Worm (Caenorhabditis elegans): ENCODE measurements around the gene ZK688.10.
A peak's percentile ranks its signal among the peaks of the same experiment; 100 is the strongest.

The ZK688.10 gene

ce11 chrIII:7924821-7925220 is 28.0 kb upstream of the ZK688.10 start, which contains the start of gene tag-250:
tag-250 (minus strand) TSS chrIII:7924921.
- TF ChIP-seq M03D4.4 (tag; optimal IDR thresholded peaks at IDR 0.05) (no peak), bed-3 (GFP tag; optimal IDR thresholded peaks at IDR 0.05) (no peak), lsy-2 (tag; optimal IDR thresholded peaks at IDR 0.05) (no peak), unc-39 (tag; optimal IDR thresholded peaks at IDR 0.05) (no peak), hlh-1 (tag; optimal IDR thresholded peaks at IDR 0.05) (no peak), nhr-237 (tag; optimal IDR thresholded peaks at IDR 0.05) (no peak), ceh-83 (GFP tag; optimal IDR thresholded peaks at IDR 0.05) (no peak), nhr-76 (tag; optimal IDR thresholded peaks at IDR 0.05) (no peak), cnd-1 (tag; optimal IDR thresholded peaks at IDR 0.05) (no peak), pha-4 (tag; optimal IDR thresholded peaks at IDR 0.05) (no peak)

- TF ChIP-seq hlh-1 (tag; optimal IDR thresholded peaks at IDR 0.05) (no peak), mep-1 (tag; optimal IDR thresholded peaks at IDR 0.05) (no peak), ceh-83 (GFP tag; optimal IDR thresholded peaks at IDR 0.05) (no peak), unc-62 (GFP tag; optimal IDR thresholded peaks at IDR 0.05) (no peak), drap-1 (GFP tag; optimal IDR thresholded peaks at IDR 0.05) (no peak), mls-2 (tag; optimal IDR thresholded peaks at IDR 0.05) (no peak), lsy-2 (tag; optimal IDR thresholded peaks at IDR 0.05) (no peak), nhr-28 (tag; optimal IDR thresholded peaks at IDR 0.05) (no peak)
These were observed 25.4 kb upstream of the ZK688.10 start, which contains the start of gene C29E4.17 for ce11 chrIII:7922207-7922606. C29E4.17 (plus strand) TSS chrIII:7922507.

ce11 chrIII:7919823-7920222 is 23.0 kb upstream of the ZK688.10 start, which contains the start of gene C29E4.14:
C29E4.14 (plus strand) TSS chrIII:7920123.
- no peak for TF ChIP-seq unc-62 (GFP tag; optimal IDR thresholded peaks at IDR 0.05)
- no peak for TF ChIP-seq ceh-39 (tag; optimal IDR thresholded peaks at IDR 0.05)
- no peak for TF ChIP-seq nhr-237 (tag; optimal IDR thresholded peaks at IDR 0.05)
- TF ChIP-seq lsy-2 (tag; optimal IDR thresholded peaks at IDR 0.05): no peak
- no peak for TF ChIP-seq bed-3 (GFP tag; optimal IDR thresholded peaks at IDR 0.05)
- TF ChIP-seq mep-1 (tag; optimal IDR thresholded peaks at IDR 0.05): no peak
- no peak for TF ChIP-seq sem-2 (GFP tag; optimal IDR thresholded peaks at IDR 0.05)

- no peak for TF ChIP-seq blmp-1 (tag; optimal IDR thresholded peaks at IDR 0.05)
- no peak for TF ChIP-seq ceh-39 (tag; optimal IDR thresholded peaks at IDR 0.05)
These were observed 20.8 kb upstream of the ZK688.10 start, which contains the start of gene gly-3 for ce11 chrIII:7917667-7918066. gly-3 (minus strand) TSS chrIII:7917767.

- TF ChIP-seq mls-2 (tag; optimal IDR thresholded peaks at IDR 0.05): no peak
- TF ChIP-seq mep-1 (tag; optimal IDR thresholded peaks at IDR 0.05): no peak
- TF ChIP-seq unc-120 (tag; optimal IDR thresholded peaks at IDR 0.05; ENCODE audit: poor library complexity, severe bottlenecking): no peak
- no peak for TF ChIP-seq elt-3 (tag; optimal IDR thresholded peaks at IDR 0.05)
- no peak for TF ChIP-seq pha-4 (tag; optimal IDR thresholded peaks at IDR 0.05)
- no peak for TF ChIP-seq M03D4.4 (tag; optimal IDR thresholded peaks at IDR 0.05)
These were observed 16.7 kb upstream of the ZK688.10 start, which contains the start of gene ZK688.12 for ce11 chrIII:7913488-7913887. ZK688.12 (minus strand) TSS chrIII:7913588.

- TF ChIP-seq ceh-39 (tag; optimal IDR thresholded peaks at IDR 0.05) (peak; percentile 61), unc-62 (GFP tag; optimal IDR thresholded peaks at IDR 0.05) (peak; percentile 12), nhr-2 (tag; optimal IDR thresholded peaks at IDR 0.05) (peak; percentile 51), tbx-8 (GFP tag; optimal IDR thresholded peaks at IDR 0.05) (no peak)
These were observed 14.8 kb upstream of the ZK688.10 start, which contains the start of gene ZK688.7 for ce11 chrIII:7911621-7912020. ZK688.7 (minus strand) TSS chrIII:7911634.

- no peak for TF ChIP-seq drap-1 (GFP tag; optimal IDR thresholded peaks at IDR 0.05)
- TF ChIP-seq tbx-8 (GFP tag; optimal IDR thresholded peaks at IDR 0.05): no peak
- TF ChIP-seq unc-39 (tag; optimal IDR thresholded peaks at IDR 0.05): no peak
- no peak for TF ChIP-seq lsy-2 (tag; optimal IDR thresholded peaks at IDR 0.05)
- TF ChIP-seq bed-3 (GFP tag; optimal IDR thresholded peaks at IDR 0.05): no peak
- no peak for TF ChIP-seq zip-8 (tag; optimal IDR thresholded peaks at IDR 0.05)
- no peak for TF ChIP-seq ceh-39 (tag; optimal IDR thresholded peaks at IDR 0.05)
- TF ChIP-seq lin-13 (tag; optimal IDR thresholded peaks at IDR 0.05): no peak
- TF ChIP-seq mls-2 (tag; optimal IDR thresholded peaks at IDR 0.05): no peak
- no peak for TF ChIP-seq elt-1 (tag; optimal IDR thresholded peaks at IDR 0.05; ENCODE audit: borderline replicate concordance, insufficient read depth)
- no peak for TF ChIP-seq unc-120 (tag; optimal IDR thresholded peaks at IDR 0.05; ENCODE audit: poor library complexity, severe bottlenecking)
- no peak for TF ChIP-seq mab-5 (tag; optimal IDR thresholded peaks at IDR 0.05)
- no peak for TF ChIP-seq unc-62 (GFP tag; optimal IDR thresholded peaks at IDR 0.05)
- TF ChIP-seq cnd-1 (tag; optimal IDR thresholded peaks at IDR 0.05): no peak
- no peak for TF ChIP-seq ham-2 (GFP tag; optimal IDR thresholded peaks at IDR 0.05)
- no peak for TF ChIP-seq nhr-237 (tag; optimal IDR thresholded peaks at IDR 0.05)
- TF ChIP-seq nhr-12 (tag; optimal IDR thresholded peaks at IDR 0.05): no peak
- TF ChIP-seq nhr-76 (tag; optimal IDR thresholded peaks at IDR 0.05): no peak
- no peak for TF ChIP-seq nhr-28 (tag; optimal IDR thresholded peaks at IDR 0.05)
These were observed 12.4 kb upstream of the ZK688.10 start, which contains the start of gene ZK688.1 for ce11 chrIII:7909263-7909662. ZK688.1 (plus strand) TSS chrIII:7909563.
